Fruit fly (Drosophila melanogaster): ENCODE results near the gene Raf.

DNA sequence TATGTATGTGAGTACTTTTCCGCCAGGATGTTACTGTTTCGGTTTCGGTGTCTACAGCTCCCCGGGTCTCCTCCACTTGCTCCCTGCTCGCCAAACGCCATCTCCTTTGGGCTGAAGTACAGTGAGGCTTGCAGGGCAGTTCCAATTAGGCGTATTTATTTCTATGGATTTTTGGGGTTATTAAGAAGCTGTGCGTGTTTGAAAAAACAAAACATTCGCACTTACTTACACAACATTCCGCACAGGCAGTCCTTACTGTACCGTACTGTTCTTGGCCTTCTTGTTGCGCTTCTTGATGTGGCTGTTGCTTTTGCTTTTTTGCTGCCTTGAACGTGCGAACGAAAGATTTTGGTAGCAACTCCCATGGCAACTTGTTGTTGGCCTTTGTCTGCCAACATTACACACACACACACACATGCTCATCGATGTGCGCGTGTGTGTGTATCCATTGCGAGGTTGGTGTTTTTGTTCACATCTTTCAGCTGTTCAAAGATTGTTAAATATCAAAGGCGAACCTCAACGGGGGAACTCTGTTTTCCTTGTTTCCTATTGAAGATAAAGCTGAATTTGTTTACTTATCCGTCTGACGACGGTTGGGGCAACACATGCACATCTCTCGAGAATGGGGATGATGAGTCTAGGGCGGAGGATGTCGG is 26.8 kb downstream of the Raf start:
- peak; percentile 96 for TF ChIP-seq br (GFP tag; optimal IDR thresholded peaks at IDR 0.05)
- peak; percentile 95 for TF ChIP-seq Sp1 (GFP tag; optimal IDR thresholded peaks at IDR 0.05)
- TF ChIP-seq h (GFP tag; optimal IDR thresholded peaks at IDR 0.05), result peak; percentile 96
- TF ChIP-seq Hr78 (GFP tag; optimal IDR thresholded peaks at IDR 0.05), result no peak
- TF ChIP-seq Rel (GFP tag; optimal IDR thresholded peaks at IDR 0.05), result peak; percentile 77
- TF ChIP-seq Rel (tag; optimal IDR thresholded peaks at IDR 0.05), result peak; percentile 57
- TF ChIP-seq Myc (optimal IDR thresholded peaks at IDR 0.05), result no peak
- peak; percentile 93 for TF ChIP-seq OdsH (GFP tag; optimal IDR thresholded peaks at IDR 0.05)
- peak; percentile 95 for TF ChIP-seq fru (GFP tag; optimal IDR thresholded peaks at IDR 0.05)
- TF ChIP-seq psq (GFP tag; optimal IDR thresholded peaks at IDR 0.05), result peak; percentile 93

All from whole organism, wandering third instar larva.